Fruit fly (Drosophila melanogaster): ENCODE measurements around the gene Sec3.

Gene Sec3

DNA sequence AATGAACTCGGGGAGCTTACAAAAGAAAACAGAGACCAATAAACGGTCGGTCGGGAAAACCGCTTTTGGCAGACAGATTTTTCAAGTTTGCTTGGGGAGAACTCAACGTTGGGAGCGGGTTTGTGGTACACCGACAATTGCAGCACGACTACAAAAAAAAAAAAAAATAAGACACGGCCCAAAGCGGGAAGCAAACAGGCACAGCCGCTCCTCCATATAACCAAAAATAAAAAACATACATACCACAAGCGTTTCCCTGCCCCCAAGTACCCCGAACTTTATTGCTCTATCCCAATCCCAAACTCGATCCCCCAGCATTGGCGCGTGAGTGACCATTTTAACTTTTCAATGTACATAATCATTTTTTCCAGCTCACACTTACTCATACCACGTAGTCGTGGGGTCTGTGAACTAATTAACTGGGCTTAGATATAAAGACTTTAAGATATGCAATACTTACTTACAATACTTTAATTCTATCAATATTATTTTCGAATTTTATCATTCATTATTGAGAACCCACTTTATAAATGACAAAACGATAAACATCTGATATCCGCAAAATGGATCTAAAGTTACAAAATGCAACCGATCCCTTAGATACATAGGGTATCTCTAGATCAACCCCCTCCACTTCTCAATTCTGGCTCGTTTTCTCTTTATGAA lies 49.9 kb downstream of the Sec3 start:
- no peak for TF ChIP-seq CG17801 (GFP tag; optimal IDR thresholded peaks at IDR 0.05; ENCODE audit: partially characterized antibody)
